Fruit fly (Drosophila melanogaster) whole organism, pupa: ENCODE data around the gene KP78b.
A peak's percentile ranks its signal among the peaks of the same experiment; 100 is the strongest.

Experiments
- CG10348 ChIP-seq: fragments of 200-800 bp; sonication (Bioruptor generic); IDR thresholded peaks from 2 replicates; pipeline ENCODE4 v1.3.6; 2022; ENCODE audit warnings: missing biosample characterization, missing genetic modification characterization
- CG12605 ChIP-seq: fragments of 200-800 bp; sonication (Bioruptor generic); IDR thresholded peaks from 2 replicates; pipeline ENCODE4 v1.3.6; 2022; ENCODE audit warnings: missing biosample characterization, missing genetic modification characterization
- CG13204 ChIP-seq: fragments of 200-800 bp; sonication (Bioruptor generic); optimal IDR thresholded peaks from 2 replicates; lab custom pipeline; 2018; ENCODE audit warnings: missing biosample characterization, mild to moderate bottlenecking, missing genetic modification characterization, moderate library complexity
- CG14655 ChIP-seq: fragments of 200-800 bp; sonication (Bioruptor generic); optimal IDR thresholded peaks from 3 replicates; lab custom pipeline; 2017; ENCODE audit warnings: mild to moderate bottlenecking, missing biosample characterization, missing genetic modification reagents, missing genetic modification characterization
- CG15710 ChIP-seq: fragments of 200-800 bp; sonication (Bioruptor generic); optimal IDR thresholded peaks from 2 replicates; lab custom pipeline; 2018; ENCODE audit warnings: missing biosample characterization, mild to moderate bottlenecking, missing genetic modification characterization, moderate library complexity
- CG17806 ChIP-seq: fragments of 200-800 bp; sonication (Bioruptor generic); optimal IDR thresholded peaks from 2 replicates; lab custom pipeline; 2018; ENCODE audit warnings: missing biosample characterization, mild to moderate bottlenecking, missing genetic modification characterization, moderate library complexity
- CG32121 ChIP-seq: fragments of 200-800 bp; sonication (Bioruptor generic); IDR thresholded peaks from 2 replicates; pipeline ENCODE4 v1.3.6; 2022; ENCODE audit warnings: missing biosample characterization, missing genetic modification characterization
- CG34367 ChIP-seq: fragments of 200-800 bp; sonication (Bioruptor generic); optimal IDR thresholded peaks from 2 replicates; lab custom pipeline; 2018; ENCODE audit warnings: missing biosample characterization, mild to moderate bottlenecking, missing genetic modification characterization
- CG4496 ChIP-seq: fragments of 200-800 bp; sonication (Bioruptor generic); IDR thresholded peaks from 3 replicates; pipeline ENCODE4 v1.3.6; 2022; ENCODE audit warnings: missing biosample characterization, missing genetic modification characterization
- CG8159 ChIP-seq: fragments of 200-800 bp; sonication (Bioruptor generic); optimal IDR thresholded peaks from 3 replicates; lab custom pipeline; 2018; ENCODE audit warnings: missing biosample characterization, mild to moderate bottlenecking, missing genetic modification characterization, moderate library complexity
- CG8301 ChIP-seq: fragments of 200-800 bp; sonication (Bioruptor generic); optimal IDR thresholded peaks from 2 replicates; lab custom pipeline; 2018; ENCODE audit warnings: missing biosample characterization, mild to moderate bottlenecking, missing genetic modification characterization
- CG9948 ChIP-seq: fragments of 200-800 bp; sonication (Bioruptor generic); optimal IDR thresholded peaks from 2 replicates; lab custom pipeline; 2018; ENCODE audit warnings: missing biosample characterization, mild to moderate bottlenecking, missing genetic modification characterization, moderate library complexity
- D1 ChIP-seq: fragments of 200-800 bp; sonication (Bioruptor generic); optimal IDR thresholded peaks from 2 replicates; lab custom pipeline; 2018; ENCODE audit warnings: missing biosample characterization, mild to moderate bottlenecking, missing genetic modification characterization, moderate library complexity
- EcR ChIP-seq: fragments of 200-800 bp; sonication (Bioruptor generic); optimal IDR thresholded peaks from 3 replicates; lab custom pipeline; 2019; ENCODE audit warnings: missing biosample characterization, missing genetic modification characterization, mild to moderate bottlenecking, moderate library complexity, missing genetic modification reagents
- Ets98B ChIP-seq: fragments of 200-800 bp; sonication (Bioruptor generic); IDR thresholded peaks from 2 replicates; pipeline ENCODE4 v1.3.6; 2022; ENCODE audit warnings: missing biosample characterization, missing genetic modification characterization
- Pif1A ChIP-seq: fragments of 200-800 bp; sonication (Bioruptor generic); optimal IDR thresholded peaks from 3 replicates; lab custom pipeline; 2016; ENCODE audit warnings: missing biosample characterization, missing genetic modification characterization
- Pif1B ChIP-seq: fragments of 200-800 bp; sonication (Bioruptor generic); optimal IDR thresholded peaks from 3 replicates; lab custom pipeline; 2016; ENCODE audit warnings: missing biosample characterization, missing genetic modification characterization
- Snoo ChIP-seq: fragments of 200-800 bp; sonication (Bioruptor generic); optimal IDR thresholded peaks from 3 replicates; lab custom pipeline; 2017; ENCODE audit warnings: missing biosample characterization, mild to moderate bottlenecking, missing genetic modification characterization, inconsistent platforms
- fd96Ca ChIP-seq: fragments of 200-800 bp; sonication (Bioruptor generic); IDR thresholded peaks from 3 replicates; pipeline ENCODE4 v1.3.6; 2022; ENCODE audit warnings: missing biosample characterization, missing genetic modification characterization
- gl ChIP-seq: fragments of 200-800 bp; sonication (Bioruptor generic); optimal IDR thresholded peaks from 2 replicates; lab custom pipeline; 2018; ENCODE audit warnings: missing biosample characterization, mild to moderate bottlenecking, missing genetic modification characterization
- rn ChIP-seq: fragments of 200-800 bp; sonication (Bioruptor generic); IDR thresholded peaks from 2 replicates; pipeline ENCODE4 v1.3.6; 2022; ENCODE audit warnings: missing biosample characterization, missing genetic modification characterization

Gene KP78b

DNA sequence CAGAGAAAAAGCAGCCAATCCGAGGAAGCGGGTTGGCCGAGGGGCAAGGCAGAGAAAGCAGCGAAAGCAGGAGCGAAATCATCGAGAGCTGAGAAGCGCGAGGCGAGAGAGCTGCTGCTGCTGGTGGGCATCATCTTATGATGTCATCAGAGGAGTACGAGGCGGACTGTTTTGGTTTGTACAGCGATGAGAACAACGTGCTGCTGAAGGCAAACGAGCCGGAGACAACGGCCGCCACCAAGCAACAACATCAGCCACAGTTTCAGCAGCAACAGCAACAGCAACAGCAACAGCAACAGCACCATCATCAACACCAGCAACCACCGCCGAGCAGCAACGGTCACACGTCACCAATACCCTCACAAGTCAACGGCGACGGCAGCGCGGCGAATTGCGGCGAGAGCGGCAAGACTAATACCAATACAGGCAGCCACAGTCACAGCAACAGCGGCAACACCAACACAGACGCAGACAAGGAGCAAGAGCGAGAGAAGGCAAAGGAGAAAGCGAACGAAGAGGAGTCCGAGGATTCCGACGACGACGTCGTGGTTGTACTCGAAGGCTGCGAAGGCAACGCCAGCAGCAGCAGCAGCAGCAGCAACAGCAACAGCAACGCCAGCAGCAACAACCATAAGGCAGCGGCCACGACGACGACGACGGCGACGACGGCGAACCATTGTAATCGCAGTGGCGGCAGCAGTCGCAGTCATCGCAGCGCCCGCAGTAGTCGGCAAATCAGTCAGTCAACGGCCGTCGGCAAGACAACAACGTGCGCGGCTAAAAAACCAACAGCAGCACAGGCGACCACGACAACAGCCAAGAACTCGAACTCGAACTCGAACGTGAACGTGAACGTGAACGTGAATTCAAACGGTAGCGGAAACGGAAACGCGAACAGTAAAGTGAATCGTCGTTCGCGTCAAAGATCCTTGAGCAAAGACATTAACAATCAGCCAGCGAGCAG, 19.4 kb upstream of the KP78b start:
- TF ChIP-seq CG13204 (GFP tag; lab: Kevin White, UChicago) (peak; percentile 57), Pif1A (peak; percentile 5), CG32121 (GFP tag; lab: Robert Waterston, UW) (no peak)
- TF ChIP-seq, all 21 proteins: peak for 2

DNA sequence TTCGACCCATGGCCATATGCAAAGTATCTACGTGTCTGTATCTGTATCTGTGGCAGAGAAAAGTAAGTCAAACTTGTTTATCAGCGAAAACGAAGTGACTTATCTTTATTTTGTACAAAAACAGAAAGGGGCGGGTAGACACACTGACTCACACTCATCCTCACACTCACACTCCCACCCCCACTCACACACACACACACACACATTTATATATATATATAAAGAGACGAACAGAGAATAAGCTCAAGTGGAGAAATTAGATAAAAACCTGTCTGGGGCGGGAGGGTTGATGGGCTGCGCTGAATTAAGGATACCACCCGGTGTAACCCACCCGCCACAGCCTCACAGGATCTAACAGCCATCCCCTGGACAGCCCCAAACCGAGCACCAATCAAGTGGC, 17.9 kb upstream of the KP78b start:
- TF ChIP-seq Pif1A = no peak
- no peak for TF ChIP-seq CG8159 (tag; lab: Kevin White, UChicago)
- no peak for TF ChIP-seq CG15710
- no peak for TF ChIP-seq CG8301 (tag; lab: Kevin White, UChicago)

DNA sequence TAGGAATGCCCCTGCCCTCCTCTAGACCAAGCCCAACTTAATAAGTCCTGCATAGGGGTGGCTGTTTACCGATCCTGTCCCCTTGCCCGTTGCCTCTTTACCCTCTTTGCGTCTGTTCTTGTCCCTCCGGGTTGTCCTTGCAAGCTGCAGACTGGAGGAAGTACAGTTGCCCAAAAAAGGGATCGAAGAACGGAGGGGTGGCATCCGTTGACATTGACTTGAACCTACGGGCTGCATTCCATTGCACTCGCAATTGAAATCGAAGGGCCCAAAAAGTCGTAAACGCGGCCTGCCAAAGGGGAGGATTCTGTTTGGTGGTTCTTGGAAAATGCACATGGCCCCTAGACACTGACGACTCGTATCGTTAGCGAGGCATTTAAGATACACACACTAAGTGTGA, 17.4 kb upstream of the KP78b start:
- no peak for TF ChIP-seq Pif1A
- TF ChIP-seq Snoo = no peak
- TF ChIP-seq gl = no peak
- no peak for TF ChIP-seq rn (GFP tag; lab: Robert Waterston, UW)
- no peak for TF ChIP-seq Ets98B (GFP tag; lab: Robert Waterston, UW)
- TF ChIP-seq CG34367 (tag; lab: Kevin White, UChicago) = no peak
- no peak for TF ChIP-seq CG10348 (GFP tag; lab: Robert Waterston, UW)
- TF ChIP-seq CG12605 (GFP tag; lab: Robert Waterston, UW) = no peak
- TF ChIP-seq CG17806 (tag; lab: Kevin White, UChicago) = no peak
- no peak for TF ChIP-seq D1
- no peak for TF ChIP-seq Pif1B (GFP tag; lab: Kevin White, UChicago)
- no peak for TF ChIP-seq CG9948
- no peak for TF ChIP-seq CG8159 (tag; lab: Kevin White, UChicago)
- no peak for TF ChIP-seq CG4496
- no peak for TF ChIP-seq CG14655 (GFP tag; lab: Kevin White, UChicago)
- TF ChIP-seq CG8301 (tag; lab: Kevin White, UChicago) = no peak

DNA sequence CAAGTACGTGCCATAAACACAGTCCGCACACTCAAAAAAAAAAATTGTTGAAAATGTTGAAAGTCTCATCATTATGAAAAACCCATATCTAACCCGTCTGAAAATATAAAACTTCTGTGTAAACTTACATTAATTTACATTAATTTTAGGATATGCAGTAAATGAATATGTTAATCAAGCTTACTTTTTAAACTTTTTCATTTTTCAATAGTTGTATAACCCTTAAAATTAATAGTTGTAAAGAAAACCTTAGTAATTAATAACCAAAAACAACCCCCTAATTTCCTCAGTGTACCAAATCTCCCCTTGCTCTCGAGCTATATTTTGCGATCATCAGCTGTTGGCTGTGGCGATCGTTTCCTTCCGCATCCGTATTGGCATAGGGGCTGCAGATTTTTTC, 15.8 kb upstream of the KP78b start:
- TF ChIP-seq CG8159 (tag; lab: Kevin White, UChicago) (peak; percentile 23), CG9948 (peak; percentile 3), EcR (GFP tag; lab: Kevin White, UChicago) (no peak)

DNA sequence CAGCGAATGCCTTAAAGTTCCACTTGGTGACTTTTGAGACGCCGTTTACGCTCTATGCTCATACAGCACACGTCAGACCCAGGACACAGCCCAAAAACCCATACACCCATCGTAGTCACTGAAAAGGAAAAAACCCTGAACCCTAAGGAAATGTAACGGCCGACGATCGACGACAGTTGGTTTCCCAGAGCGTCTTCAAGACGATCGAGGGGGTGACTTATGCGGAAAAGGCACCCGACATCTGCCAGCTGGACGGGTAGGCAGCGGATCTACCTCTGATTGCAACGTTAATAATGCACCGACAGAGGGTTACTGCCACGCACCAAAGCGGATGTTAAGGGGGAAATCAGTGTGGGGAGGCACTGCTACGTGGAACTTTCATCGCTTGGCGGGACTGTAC, 13.4 kb upstream of the KP78b start:
- TF ChIP-seq D1 (no peak), CG4496 (no peak), CG34367 (tag; lab: Kevin White, UChicago) (no peak), CG17806 (tag; lab: Kevin White, UChicago) (no peak), CG15710 (no peak), CG8159 (tag; lab: Kevin White, UChicago) (no peak), Pif1B (GFP tag; lab: Kevin White, UChicago) (no peak), CG8301 (tag; lab: Kevin White, UChicago) (no peak), CG12605 (GFP tag; lab: Robert Waterston, UW) (no peak), EcR (GFP tag; lab: Kevin White, UChicago) (no peak), Pif1A (no peak), CG13204 (GFP tag; lab: Kevin White, UChicago) (no peak), Snoo (no peak), CG32121 (GFP tag; lab: Robert Waterston, UW) (no peak), fd96Ca (GFP tag; lab: Robert Waterston, UW) (no peak), gl (no peak), CG14655 (GFP tag; lab: Kevin White, UChicago) (no peak), CG10348 (GFP tag; lab: Robert Waterston, UW) (no peak), CG9948 (no peak)

DNA sequence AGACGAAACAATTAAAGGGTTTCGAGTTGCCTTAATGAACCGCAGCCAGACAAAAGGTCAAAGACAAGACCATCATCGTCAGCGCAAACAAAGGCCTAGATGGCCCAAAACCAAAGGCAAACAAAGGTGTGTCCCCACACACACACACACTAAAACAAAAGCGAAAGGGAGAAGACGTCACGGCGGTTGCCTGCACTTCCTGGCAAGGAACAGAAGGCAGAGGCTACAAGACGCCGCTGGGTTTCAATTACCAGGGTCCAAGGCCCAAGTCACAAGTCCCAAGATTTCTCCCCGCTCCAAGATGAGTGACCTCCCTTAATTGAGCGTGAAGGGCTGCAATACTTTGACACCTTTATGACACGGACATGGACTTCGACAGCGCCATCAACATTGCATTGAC, 10.6 kb upstream of the KP78b start:
- TF ChIP-seq CG8159 (tag; lab: Kevin White, UChicago) = no peak
- no peak for TF ChIP-seq CG14655 (GFP tag; lab: Kevin White, UChicago)
- TF ChIP-seq CG10348 (GFP tag; lab: Robert Waterston, UW) = no peak
- no peak for TF ChIP-seq CG4496
- TF ChIP-seq Pif1B (GFP tag; lab: Kevin White, UChicago) = no peak
- no peak for TF ChIP-seq Pif1A
- TF ChIP-seq CG32121 (GFP tag; lab: Robert Waterston, UW) = no peak
- TF ChIP-seq CG15710 = no peak

DNA sequence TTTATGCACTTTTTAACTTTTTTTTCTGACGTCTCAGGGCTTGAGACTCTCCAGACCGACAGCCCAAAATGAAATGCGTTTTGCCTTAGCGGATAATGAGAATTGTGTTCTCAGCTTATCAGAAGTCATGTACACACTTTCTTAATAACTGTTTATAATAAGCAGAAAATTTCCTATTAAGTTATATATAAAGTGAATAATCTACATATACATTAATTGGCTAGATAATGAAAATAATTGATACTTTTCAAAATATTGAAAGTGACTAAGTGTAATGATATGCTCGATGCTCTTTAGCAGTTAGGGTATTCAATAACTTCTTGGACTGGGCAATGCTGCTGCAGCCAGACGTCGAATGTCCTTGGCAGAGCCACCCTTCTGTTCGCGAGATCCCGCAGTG, 9.0 kb upstream of the KP78b start:
- TF ChIP-seq CG12605 (GFP tag; lab: Robert Waterston, UW) = no peak
- TF ChIP-seq CG9948 = no peak
- peak; percentile 36 for TF ChIP-seq CG15710
- peak; percentile 52 for TF ChIP-seq CG8159 (tag; lab: Kevin White, UChicago)
- TF ChIP-seq CG14655 (GFP tag; lab: Kevin White, UChicago) = no peak
- TF ChIP-seq CG13204 (GFP tag; lab: Kevin White, UChicago) = no peak
- TF ChIP-seq CG10348 (GFP tag; lab: Robert Waterston, UW) = no peak
- TF ChIP-seq, all 21 proteins: peak for 2
